Fruit fly (Drosophila melanogaster): ENCODE measurements around the gene CG43084.
A peak's percentile ranks its signal among the peaks of the same experiment; 100 is the strongest.

The CG43084 gene

dm6 chr3L:15678284-15678683 is 27.6 kb downstream of the CG43084 start:
- TF ChIP-seq D1 (tag; optimal IDR thresholded peaks at IDR 0.05) (no peak), rn (GFP tag; IDR thresholded peaks at IDR 0.05) (no peak), CG32121 (GFP tag; IDR thresholded peaks at IDR 0.05) (no peak), CG15710 (tag; optimal IDR thresholded peaks at IDR 0.05) (no peak), gl (tag; optimal IDR thresholded peaks at IDR 0.05) (no peak), CG8301 (tag; optimal IDR thresholded peaks at IDR 0.05) (no peak), CG14655 (GFP tag; optimal IDR thresholded peaks at IDR 0.05) (no peak), CG9948 (tag; optimal IDR thresholded peaks at IDR 0.05) (no peak), EcR (GFP tag; optimal IDR thresholded peaks at IDR 0.05) (no peak), CG17806 (tag; optimal IDR thresholded peaks at IDR 0.05) (no peak), Ets98B (GFP tag; IDR thresholded peaks at IDR 0.05) (no peak), Pif1A (GFP tag; optimal IDR thresholded peaks at IDR 0.05) (no peak), CG8159 (tag; optimal IDR thresholded peaks at IDR 0.05) (no peak), CG13204 (GFP tag; optimal IDR thresholded peaks at IDR 0.05) (no peak), CG34367 (tag; optimal IDR thresholded peaks at IDR 0.05) (no peak), CG10348 (GFP tag; IDR thresholded peaks at IDR 0.05) (no peak), Pif1B (GFP tag; optimal IDR thresholded peaks at IDR 0.05) (no peak)

dm6 chr3L:15679420-15679819 is 28.8 kb downstream of the CG43084 start, which contains the start of gene CG7304:
TSS of gene CG7304 (plus strand) at chr3L:15679720.
- TF ChIP-seq CG4496 (GFP tag; IDR thresholded peaks at IDR 0.05) (no peak), CG14655 (GFP tag; optimal IDR thresholded peaks at IDR 0.05) (no peak), CG13204 (GFP tag; optimal IDR thresholded peaks at IDR 0.05) (no peak), gl (tag; optimal IDR thresholded peaks at IDR 0.05) (no peak), CG34367 (tag; optimal IDR thresholded peaks at IDR 0.05) (no peak), CG8159 (tag; optimal IDR thresholded peaks at IDR 0.05) (no peak)

- TF ChIP-seq Pif1B (GFP tag; optimal IDR thresholded peaks at IDR 0.05), result no peak
- no peak for TF ChIP-seq CG34367 (tag; optimal IDR thresholded peaks at IDR 0.05)
- TF ChIP-seq CG17806 (tag; optimal IDR thresholded peaks at IDR 0.05), result no peak
- no peak for TF ChIP-seq EcR (GFP tag; optimal IDR thresholded peaks at IDR 0.05)
- TF ChIP-seq CG10348 (GFP tag; IDR thresholded peaks at IDR 0.05), result no peak
- TF ChIP-seq CG8301 (tag; optimal IDR thresholded peaks at IDR 0.05), result no peak
- no peak for TF ChIP-seq CG14655 (GFP tag; optimal IDR thresholded peaks at IDR 0.05)
- no peak for TF ChIP-seq gl (tag; optimal IDR thresholded peaks at IDR 0.05)
- TF ChIP-seq CG12605 (GFP tag; IDR thresholded peaks at IDR 0.05), result no peak
- TF ChIP-seq rn (GFP tag; IDR thresholded peaks at IDR 0.05), result no peak
- no peak for TF ChIP-seq CG13204 (GFP tag; optimal IDR thresholded peaks at IDR 0.05)
- no peak for TF ChIP-seq CG9948 (tag; optimal IDR thresholded peaks at IDR 0.05)
These were observed 32.8 kb downstream of the CG43084 start, which contains the start of the genes CG7579 and Pgant8 for dm6 chr3L:15683345-15683922. TSS of gene CG7579 (minus strand) at chr3L:15683445. TSS of gene Pgant8 (plus strand) at chr3L:15683872.

dm6 chr3L:15684017-15684416 is 33.4 kb downstream of the CG43084 start:
- TF ChIP-seq rn (GFP tag; IDR thresholded peaks at IDR 0.05) (no peak), CG13204 (GFP tag; optimal IDR thresholded peaks at IDR 0.05) (peak; percentile 51)

dm6 chr3L:15687802-15688201 is 37.1 kb downstream of the CG43084 start, which contains the start of gene CG34452:
TSS of gene CG34452 (minus strand) at chr3L:15687902.
- TF ChIP-seq D1 (tag; optimal IDR thresholded peaks at IDR 0.05), result no peak
- TF ChIP-seq CG10348 (GFP tag; IDR thresholded peaks at IDR 0.05), result no peak
- TF ChIP-seq CG8301 (tag; optimal IDR thresholded peaks at IDR 0.05), result no peak
- no peak for TF ChIP-seq EcR (GFP tag; optimal IDR thresholded peaks at IDR 0.05)
- no peak for TF ChIP-seq fd96Ca (GFP tag; IDR thresholded peaks at IDR 0.05)
- no peak for TF ChIP-seq CG34367 (tag; optimal IDR thresholded peaks at IDR 0.05)
- no peak for TF ChIP-seq CG9948 (tag; optimal IDR thresholded peaks at IDR 0.05)
- no peak for TF ChIP-seq CG32121 (GFP tag; IDR thresholded peaks at IDR 0.05)
- TF ChIP-seq CG13204 (GFP tag; optimal IDR thresholded peaks at IDR 0.05), result no peak
- no peak for TF ChIP-seq Pif1B (GFP tag; optimal IDR thresholded peaks at IDR 0.05)
- no peak for TF ChIP-seq CG12605 (GFP tag; IDR thresholded peaks at IDR 0.05)
- no peak for TF ChIP-seq CG14655 (GFP tag; optimal IDR thresholded peaks at IDR 0.05)
- TF ChIP-seq Snoo (tag; optimal IDR thresholded peaks at IDR 0.05), result no peak

- no peak for TF ChIP-seq Pif1A (GFP tag; optimal IDR thresholded peaks at IDR 0.05)
- TF ChIP-seq CG13204 (GFP tag; optimal IDR thresholded peaks at IDR 0.05), result no peak
- no peak for TF ChIP-seq CG15710 (tag; optimal IDR thresholded peaks at IDR 0.05)
- no peak for TF ChIP-seq CG14655 (GFP tag; optimal IDR thresholded peaks at IDR 0.05)
- no peak for TF ChIP-seq Pif1B (GFP tag; optimal IDR thresholded peaks at IDR 0.05)
- no peak for TF ChIP-seq CG34367 (tag; optimal IDR thresholded peaks at IDR 0.05)
- no peak for TF ChIP-seq Ets98B (GFP tag; IDR thresholded peaks at IDR 0.05)
- TF ChIP-seq D1 (tag; optimal IDR thresholded peaks at IDR 0.05), result no peak
- no peak for TF ChIP-seq CG8159 (tag; optimal IDR thresholded peaks at IDR 0.05)
- TF ChIP-seq EcR (GFP tag; optimal IDR thresholded peaks at IDR 0.05), result no peak
These were observed 38.9 kb downstream of the CG43084 start for dm6 chr3L:15689518-15689917.

Data from whole organism, pupa.